Fruit fly (Drosophila melanogaster): ENCODE data around the gene tau.

dm6 chr3R:27699540-27700228 lies 42.9 kb upstream of the tau start, which contains the start of gene ALiX:
- TF ChIP-seq CG8478 (optimal IDR thresholded peaks at IDR 0.05) (no peak), pan (optimal IDR thresholded peaks at IDR 0.05) (no peak), EcR (GFP tag; optimal IDR thresholded peaks at IDR 0.05) (no peak), psq (optimal IDR thresholded peaks at IDR 0.05) (no peak), Dll (optimal IDR thresholded peaks at IDR 0.05) (no peak), usp (GFP tag; optimal IDR thresholded peaks at IDR 0.05) (no peak)

Measured in whole organism.